Fruit fly (Drosophila melanogaster): ENCODE data around the gene Ir75c.

Ir75c gene

DNA sequence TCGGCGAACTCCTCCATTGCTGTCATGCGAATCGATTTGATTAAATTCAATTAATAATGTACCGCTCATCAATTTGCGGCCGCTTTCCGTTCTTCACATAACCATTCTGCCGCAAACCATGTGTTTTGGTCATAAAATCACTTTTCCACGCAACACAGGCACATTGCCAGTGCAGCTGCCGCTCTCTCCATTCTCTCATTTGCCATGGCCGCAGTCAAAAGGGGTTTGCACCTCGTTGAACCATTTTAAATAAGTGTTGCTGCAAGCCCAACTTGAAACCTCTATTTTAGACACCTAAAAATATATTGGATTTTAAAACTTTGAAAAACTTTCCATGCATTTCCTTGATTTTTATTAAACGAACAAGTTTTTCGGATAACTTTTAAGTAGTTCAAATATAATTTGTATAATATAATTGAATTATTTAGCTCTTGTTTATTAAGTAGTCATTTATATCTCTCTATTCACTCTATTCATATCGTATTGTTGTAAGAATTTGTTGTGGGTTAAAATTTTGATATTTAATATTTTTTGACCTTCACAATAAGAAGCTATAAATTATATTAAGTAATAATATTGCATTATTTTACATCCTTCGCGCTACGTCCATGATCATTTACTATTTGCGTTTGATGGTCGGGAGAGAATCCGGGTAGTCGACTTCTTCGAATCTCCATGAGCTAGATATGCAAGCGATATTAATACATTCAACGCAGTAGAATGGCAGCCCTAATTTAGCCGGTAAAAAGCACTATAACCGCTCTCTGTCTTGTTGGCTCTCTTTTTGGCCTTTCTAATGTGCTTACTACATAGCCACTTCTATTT, 34.2 kb upstream of the Ir75c start, which contains the start of gene CG5535 (continued):
- peak; percentile 83 for TF ChIP-seq nerfin-1 (tag; optimal IDR thresholded peaks at IDR 0.05)
- peak; percentile 64 for TF ChIP-seq lilli (GFP tag; optimal IDR thresholded peaks at IDR 0.05)
- TF ChIP-seq CG11696 (GFP tag; IDR thresholded peaks at IDR 0.05): 0 out of 2 replicates have a peak, but pooled peaks have one; percentile 14
- TF ChIP-seq CG17802 (tag; optimal IDR thresholded peaks at IDR 0.05): peak; percentile 8
- peak; percentile 48 for TF ChIP-seq Fer3 (tag; optimal IDR thresholded peaks at IDR 0.05)
- TF ChIP-seq CG3163 (GFP tag; optimal IDR thresholded peaks at IDR 0.05): no peak
- peak; percentile 65 for TF ChIP-seq CG5180 (GFP tag; optimal IDR thresholded peaks at IDR 0.05)
- peak; percentile 27 for TF ChIP-seq Sry-β (GFP tag; optimal IDR thresholded peaks at IDR 0.05)
- peak; percentile 86 for TF ChIP-seq CG16815 (GFP tag; optimal IDR thresholded peaks at IDR 0.05)
- peak; percentile 86 for TF ChIP-seq CG2712 (tag; optimal IDR thresholded peaks at IDR 0.05)
- peak; percentile 49 for TF ChIP-seq Taf1 (GFP tag; IDR thresholded peaks at IDR 0.05)
- no peak for TF ChIP-seq dimm (GFP tag; IDR thresholded peaks at IDR 0.05)
- peak; percentile 44 for TF ChIP-seq Hmx (GFP tag; optimal IDR thresholded peaks at IDR 0.05)
- TF ChIP-seq D19A (tag; optimal IDR thresholded peaks at IDR 0.05): peak; percentile 75
- TF ChIP-seq CG2889 (GFP tag; IDR thresholded peaks at IDR 0.05): 0 out of 3 replicates have a peak, but pooled peaks have one; percentile 23
- no peak for TF ChIP-seq CG14965 (GFP tag; optimal IDR thresholded peaks at IDR 0.05; ENCODE audit: borderline replicate concordance)
- TF ChIP-seq CG15514 (GFP tag; optimal IDR thresholded peaks at IDR 0.05): peak; percentile 30
- 0 out of 2 replicates have a peak, but pooled peaks have one; percentile 15 for TF ChIP-seq CG32767 (GFP tag; IDR thresholded peaks at IDR 0.05)
- peak; percentile 60 for TF ChIP-seq ind (GFP tag; optimal IDR thresholded peaks at IDR 0.05)
- TF ChIP-seq gsb (GFP tag; IDR thresholded peaks at IDR 0.05): peak; percentile 7
- no peak for TF ChIP-seq unc-4 (GFP tag; IDR thresholded peaks at IDR 0.05; ENCODE audit: partially characterized antibody)
- TF ChIP-seq org-1 (GFP tag; optimal IDR thresholded peaks at IDR 0.05): peak; percentile 82
- peak; percentile 71 for TF ChIP-seq CG32532 (GFP tag; IDR thresholded peaks at IDR 0.05)
- peak; percentile 63 for TF ChIP-seq ewg (GFP tag; optimal IDR thresholded peaks at IDR 0.05)
- peak; percentile 26 for TF ChIP-seq CG6654 (GFP tag; optimal IDR thresholded peaks at IDR 0.05)
- peak; percentile 28; the same call in 2 of the 3 replicates for TF ChIP-seq Optix (GFP tag; IDR thresholded peaks at IDR 0.05)
- no peak for TF ChIP-seq nau (GFP tag; optimal IDR thresholded peaks at IDR 0.05)
- TF ChIP-seq CG1603 (tag; optimal IDR thresholded peaks at IDR 0.05): peak; percentile 84
- TF ChIP-seq CG10366 (GFP tag; IDR thresholded peaks at IDR 0.05): peak; percentile 69
- TF ChIP-seq PHDP (tag; optimal IDR thresholded peaks at IDR 0.05): peak; percentile 74
- peak; percentile 69 for TF ChIP-seq CG17328 (GFP tag; IDR thresholded peaks at IDR 0.05)
- peak; percentile 28 for TF ChIP-seq sd (tag; optimal IDR thresholded peaks at IDR 0.05)
- peak; percentile 48 for TF ChIP-seq ranshi (GFP tag; IDR thresholded peaks at IDR 0.05)
- TF ChIP-seq CG14860 (GFP tag; IDR thresholded peaks at IDR 0.05; ENCODE audit: partially characterized antibody): no peak
- no peak for TF ChIP-seq Doc2 (GFP tag; IDR thresholded peaks at IDR 0.05)
- peak; percentile 48 for TF ChIP-seq Fer1 (GFP tag; optimal IDR thresholded peaks at IDR 0.05)
- peak; percentile 40 for TF ChIP-seq CG13894 (tag; optimal IDR thresholded peaks at IDR 0.05)
- TF ChIP-seq h (optimal IDR thresholded peaks at IDR 0.05): no peak
- TF ChIP-seq gem (tag; optimal IDR thresholded peaks at IDR 0.05): peak; percentile 90
- no peak for TF ChIP-seq jing (GFP tag; optimal IDR thresholded peaks at IDR 0.05)
- peak; percentile 15 for TF ChIP-seq Bteb2 (GFP tag; optimal IDR thresholded peaks at IDR 0.05)
- peak; percentile 84 for TF ChIP-seq slbo (GFP tag; IDR thresholded peaks at IDR 0.05)
- TF ChIP-seq Atf-2 (GFP tag; optimal IDR thresholded peaks at IDR 0.05): peak; percentile 17
- TF ChIP-seq CG14441 (GFP tag; IDR thresholded peaks at IDR 0.05): peak; percentile 76
- no peak for TF ChIP-seq CG42726 (GFP tag; IDR thresholded peaks at IDR 0.05; ENCODE audit: partially characterized antibody)
- TF ChIP-seq lab (GFP tag; optimal IDR thresholded peaks at IDR 0.05): peak; percentile 80
- peak; percentile 85 for TF ChIP-seq Hr3 (GFP tag; optimal IDR thresholded peaks at IDR 0.05)
- TF ChIP-seq CG13123 (GFP tag; optimal IDR thresholded peaks at IDR 0.05): no peak
- no peak for TF ChIP-seq Lpt (GFP tag; optimal IDR thresholded peaks at IDR 0.05)

All from whole organism, embryonic.